Fruit fly (Drosophila melanogaster) whole organism, adult: ENCODE results near the gene CG31407.

Experiments used
- CG11617 ChIP-seq: fragments of 200-800 bp; sonication (Bioruptor generic); optimal IDR thresholded peaks from 2 replicates; lab custom pipeline; 2017; ENCODE audit warnings: mild to moderate bottlenecking, missing biosample characterization, missing genetic modification reagents, missing genetic modification characterization
- CG12768 ChIP-seq: fragments of 200-800 bp; sonication (Bioruptor generic); optimal IDR thresholded peaks from 2 replicates; lab custom pipeline; 2017; ENCODE audit warnings: missing biosample characterization, missing genetic modification characterization, mild to moderate bottlenecking, moderate library complexity, missing genetic modification reagents
- CG14711 ChIP-seq: fragments of 200-800 bp; sonication (Bioruptor generic); optimal IDR thresholded peaks from 2 replicates; lab custom pipeline; 2018; ENCODE audit warnings: missing biosample characterization, mild to moderate bottlenecking, missing genetic modification characterization, moderate library complexity
- CG1620 ChIP-seq: fragments of 200-800 bp; sonication (Bioruptor generic); optimal IDR thresholded peaks from 2 replicates; lab custom pipeline; 2016; ENCODE audit warnings: missing biosample characterization, missing genetic modification characterization
- CG33017 ChIP-seq: fragments of 200-800 bp; sonication (Bioruptor generic); optimal IDR thresholded peaks from 2 replicates; lab custom pipeline; 2018; ENCODE audit warnings: missing biosample characterization, mild to moderate bottlenecking, missing genetic modification characterization, moderate library complexity
- CG5204 ChIP-seq: fragments of 200-800 bp; sonication (Bioruptor generic); optimal IDR thresholded peaks from 2 replicates; lab custom pipeline; 2016; ENCODE audit warnings: missing biosample characterization, missing genetic modification characterization
- CG7045 ChIP-seq: fragments of 200-800 bp; sonication (Bioruptor generic); optimal IDR thresholded peaks from 2 replicates; lab custom pipeline; 2017; ENCODE audit warnings: missing biosample characterization, mild to moderate bottlenecking, missing genetic modification characterization
- CG7101 ChIP-seq: fragments of 200-800 bp; sonication (Bioruptor generic); optimal IDR thresholded peaks from 2 replicates; lab custom pipeline; 2018; ENCODE audit warnings: missing biosample characterization, mild to moderate bottlenecking, missing genetic modification characterization, moderate library complexity
- Clk ChIP-seq: fragments of 200-800 bp; sonication (Bioruptor generic); optimal IDR thresholded peaks from 2 replicates; lab custom pipeline; 2017; ENCODE audit warnings: missing biosample characterization, missing genetic modification characterization
- Crg-1 ChIP-seq: fragments of 200-800 bp; sonication (Bioruptor generic); optimal IDR thresholded peaks from 2 replicates; lab custom pipeline; 2016; ENCODE audit warnings: missing biosample characterization, missing genetic modification characterization
- Hr96 ChIP-seq: fragments of 200-800 bp; sonication (Bioruptor generic); optimal IDR thresholded peaks from 2 replicates; lab custom pipeline; 2016; ENCODE audit warnings: missing biosample characterization, missing genetic modification characterization
- Mnt ChIP-seq: fragments of 200-800 bp; sonication (Bioruptor generic); optimal IDR thresholded peaks from 2 replicates; lab custom pipeline; 2016; ENCODE audit warnings: missing biosample characterization, mild to moderate bottlenecking, missing genetic modification characterization
- bab1 ChIP-seq: fragments of 200-800 bp; sonication (Bioruptor generic); optimal IDR thresholded peaks from 3 replicates; lab custom pipeline; 2019; ENCODE audit warnings: missing biosample characterization, mild to moderate bottlenecking, missing genetic modification characterization, moderate library complexity
- cic ChIP-seq: fragments of 200-800 bp; sonication (Bioruptor generic); optimal IDR thresholded peaks from 2 replicates; lab custom pipeline; 2017; ENCODE audit warnings: missing biosample characterization, mild to moderate bottlenecking, missing genetic modification characterization, moderate library complexity
- cnc ChIP-seq, 2 experiments: fragments of >200 bp; optimal IDR thresholded peaks; 2 replicates each; lab custom pipeline; 2017
- kay ChIP-seq: fragments of 200-800 bp; sonication (Bioruptor generic); peaks from one replicate; lab custom pipeline; 2016; ENCODE audit warnings: missing biosample characterization, missing genetic modification characterization, borderline replicate concordance
- ovo ChIP-seq: fragments of 200-800 bp; sonication (Bioruptor generic); optimal IDR thresholded peaks from 2 replicates; lab custom pipeline; 2016; ENCODE audit warnings: missing biosample characterization, missing genetic modification characterization
- pad ChIP-seq: fragments of 200-800 bp; sonication (Bioruptor generic); optimal IDR thresholded peaks from 3 replicates; lab custom pipeline; 2017; ENCODE audit warnings: missing biosample characterization, missing genetic modification characterization, mild to moderate bottlenecking, moderate library complexity, missing genetic modification reagents
- tj ChIP-seq: fragments of 200-800 bp; sonication (Bioruptor generic); optimal IDR thresholded peaks from 3 replicates; lab custom pipeline; 2017; ENCODE audit warnings: missing biosample characterization, mild to moderate bottlenecking, missing genetic modification characterization, moderate library complexity
- toe ChIP-seq: fragments of 200-800 bp; sonication (Bioruptor generic); optimal IDR thresholded peaks from 2 replicates; lab custom pipeline; 2016; ENCODE audit warnings: missing biosample characterization, missing genetic modification characterization

Gene CG31407

DNA sequence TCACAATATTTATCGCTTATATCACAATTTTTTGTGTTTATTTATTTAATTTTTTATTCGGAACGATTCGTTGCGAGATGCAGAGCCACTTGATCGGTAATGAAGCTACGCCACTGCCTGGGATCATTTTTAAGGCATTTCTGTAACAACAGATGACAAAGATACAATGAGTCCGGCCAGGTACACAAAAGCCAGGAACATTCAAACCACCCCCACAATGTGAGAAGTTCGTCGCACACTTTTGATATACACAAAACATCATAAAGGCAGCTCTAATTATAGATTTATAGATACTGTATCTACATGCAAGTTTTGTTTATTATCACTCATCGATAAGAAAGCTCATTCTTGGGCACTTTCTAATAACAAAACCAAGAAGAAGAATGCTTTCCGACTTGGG, at the start of gene CG31407:
Gene CG31407, minus strand, starts transcription at position 101 of the 400 bp plus-strand sequence.
- no peak for TF ChIP-seq cnc (optimal IDR thresholded peaks at IDR 0.05; lab: Kevin White, UChicago)
- TF ChIP-seq CG7045 (GFP tag; lab: Kevin White, UChicago): no peak
- TF ChIP-seq toe: no peak
- no peak for TF ChIP-seq pad (GFP tag; lab: Kevin White, UChicago)
- TF ChIP-seq cic (GFP tag; lab: Kevin White, UChicago): no peak
- no peak for TF ChIP-seq Hr96 (GFP tag; lab: Kevin White, UChicago)
- no peak for TF ChIP-seq CG1620 (GFP tag; lab: Kevin White, UChicago)
- no peak for TF ChIP-seq CG5204
- no peak for TF ChIP-seq Crg-1 (GFP tag; lab: Kevin White, UChicago)
- TF ChIP-seq ovo (GFP tag; lab: Kevin White, UChicago): no peak
- TF ChIP-seq bab1 (GFP tag; lab: Kevin White, UChicago): no peak

DNA sequence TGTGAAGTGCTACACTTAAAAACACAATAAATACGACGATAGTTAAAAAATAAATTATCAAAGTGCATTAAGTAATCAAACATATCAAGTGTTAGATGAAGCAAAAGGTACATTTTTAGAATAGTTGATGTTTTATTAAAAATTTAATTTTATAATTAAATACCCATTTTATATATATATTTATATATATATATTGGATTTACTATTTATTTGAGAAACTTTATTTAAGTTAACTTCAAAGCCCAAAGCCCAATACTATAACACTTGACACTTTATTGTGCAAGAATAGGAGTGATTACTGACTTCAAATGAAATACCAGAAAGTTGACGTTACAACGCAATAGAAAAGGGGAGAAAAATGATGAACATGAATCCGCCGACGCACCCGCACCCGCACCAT, 45.9 kb upstream of the CG31407 start, which contains the start of gene nerfin-2:
Gene nerfin-2, plus strand, starts transcription at position 301 of the 400 bp plus-strand sequence.
- no peak for TF ChIP-seq CG12768 (GFP tag; lab: Kevin White, UChicago)
- TF ChIP-seq Hr96 (GFP tag; lab: Kevin White, UChicago): no peak
- TF ChIP-seq cnc (optimal IDR thresholded peaks at IDR 0.05; lab: Kevin White, UChicago): no peak
- TF ChIP-seq toe: no peak
- no peak for TF ChIP-seq Mnt

- TF ChIP-seq tj (no peak), CG14711 (tag; lab: Kevin White, UChicago) (no peak), CG1620 (GFP tag; lab: Kevin White, UChicago) (no peak), Hr96 (GFP tag; lab: Kevin White, UChicago) (no peak), ovo (GFP tag; lab: Kevin White, UChicago) (no peak), Crg-1 (GFP tag; lab: Kevin White, UChicago) (no peak), toe (no peak), Mnt (no peak), cic (GFP tag; lab: Kevin White, UChicago) (no peak), pad (GFP tag; lab: Kevin White, UChicago) (no peak), CG11617 (GFP tag; lab: Kevin White, UChicago) (no peak), CG5204 (no peak), cnc (optimal IDR thresholded peaks at IDR 0.05; lab: Kevin White, UChicago) (no peak), CG7101 (tag; lab: Kevin White, UChicago) (no peak), kay (GFP tag; lab: Kevin White, UChicago) (no peak), CG7045 (GFP tag; lab: Kevin White, UChicago) (no peak), CG33017 (no peak)
Measured at dm6 chr3R:10070195-10070594, 45.2 kb upstream of the CG31407 start.

- TF ChIP-seq CG5204 (no peak), CG33017 (no peak), CG1620 (GFP tag; lab: Kevin White, UChicago) (no peak), CG7101 (tag; lab: Kevin White, UChicago) (no peak), Mnt (no peak), toe (no peak)
Measured at dm6 chr3R:10068780-10069179, 43.8 kb upstream of the CG31407 start.

DNA sequence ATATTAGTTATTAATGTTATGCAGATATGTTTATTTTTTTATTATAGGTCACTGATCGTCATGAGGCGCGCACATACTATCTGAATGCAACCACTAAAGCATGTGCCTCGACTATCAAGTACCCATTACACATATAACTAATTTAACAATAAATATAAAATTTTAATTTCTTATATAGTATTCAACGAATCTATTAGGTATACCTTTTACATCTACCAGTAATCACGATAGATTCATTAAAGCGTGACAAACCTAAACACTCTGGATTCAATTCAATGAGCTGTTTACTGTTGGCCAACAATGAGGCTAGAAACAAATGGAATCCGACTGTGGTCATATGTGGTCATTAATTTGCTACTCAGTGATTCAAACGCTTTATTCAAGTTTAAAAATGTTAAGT, 42.7 kb upstream of the CG31407 start, which contains the start of gene CG33784:
Gene CG33784, plus strand, starts transcription at position 301 of the 400 bp plus-strand sequence.
- TF ChIP-seq ovo (GFP tag; lab: Kevin White, UChicago) (no peak), CG33017 (no peak), CG1620 (GFP tag; lab: Kevin White, UChicago) (no peak), tj (no peak), CG14711 (tag; lab: Kevin White, UChicago) (no peak)

dm6 chr3R:10066470-10066869, 41.5 kb upstream of the CG31407 start, which contains the start of gene CG33783:
Gene CG33783, plus strand, starts transcription at chr3R:10066770.
- no peak for TF ChIP-seq bab1 (GFP tag; lab: Kevin White, UChicago)
- no peak for TF ChIP-seq CG7045 (GFP tag; lab: Kevin White, UChicago)
- no peak for TF ChIP-seq CG7101 (tag; lab: Kevin White, UChicago)
- no peak for TF ChIP-seq Crg-1 (GFP tag; lab: Kevin White, UChicago)
- TF ChIP-seq cnc (optimal IDR thresholded peaks at IDR 0.05; lab: Kevin White, UChicago): no peak
- no peak for TF ChIP-seq toe
- TF ChIP-seq Hr96 (GFP tag; lab: Kevin White, UChicago): no peak
- TF ChIP-seq Clk (GFP tag; lab: Kevin White, UChicago): no peak
- TF ChIP-seq CG14711 (tag; lab: Kevin White, UChicago): no peak

DNA sequence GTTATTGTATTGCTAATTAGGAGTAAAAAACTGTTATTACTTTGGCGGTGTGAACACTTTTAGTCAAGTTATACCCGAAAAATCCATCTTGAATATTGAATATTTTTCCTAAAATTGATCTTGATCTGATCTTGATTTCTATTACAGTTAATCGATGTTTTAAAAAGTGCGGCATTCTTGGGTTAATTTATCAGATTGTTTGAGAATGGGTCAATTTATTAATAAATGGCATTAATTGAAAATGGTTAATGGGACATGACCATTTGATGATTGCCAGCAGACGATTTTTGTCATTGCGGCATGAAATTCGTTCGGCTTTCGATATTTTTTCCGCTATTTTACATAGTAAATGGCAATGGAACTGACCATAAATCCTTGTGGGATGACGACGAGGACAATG, 38.8 kb upstream of the CG31407 start, which contains the start of gene CG33631:
Gene CG33631, plus strand, starts transcription at position 301 of the 400 bp plus-strand sequence.
- no peak for TF ChIP-seq tj
- TF ChIP-seq Mnt: no peak
- TF ChIP-seq Hr96 (GFP tag; lab: Kevin White, UChicago): no peak
- TF ChIP-seq CG11617 (GFP tag; lab: Kevin White, UChicago): no peak
- no peak for TF ChIP-seq bab1 (GFP tag; lab: Kevin White, UChicago)
- TF ChIP-seq CG1620 (GFP tag; lab: Kevin White, UChicago): no peak
- no peak for TF ChIP-seq CG7045 (GFP tag; lab: Kevin White, UChicago)
- no peak for TF ChIP-seq cic (GFP tag; lab: Kevin White, UChicago)
- TF ChIP-seq CG12768 (GFP tag; lab: Kevin White, UChicago): no peak
- TF ChIP-seq Clk (GFP tag; lab: Kevin White, UChicago): no peak
- no peak for TF ChIP-seq kay (GFP tag; lab: Kevin White, UChicago)
- no peak for TF ChIP-seq CG33017
